Worm (Caenorhabditis elegans) whole organism, mixed stage, embryonic: ENCODE measurements around the gene ZK792.7.

Source experiments
- blmp-1 ChIP-seq: fragments of 150-350 bp; optimal IDR thresholded peaks from 2 replicates; lab custom pipeline; 2014; ENCODE audit warnings: missing biosample characterization, missing genetic modification characterization
- ceh-39 ChIP-seq: fragments of 150-350 bp; optimal IDR thresholded peaks from 2 replicates; lab custom pipeline; 2014; ENCODE audit warnings: missing biosample characterization, missing genetic modification characterization
- ces-1 ChIP-seq: fragments of 150-350 bp; optimal IDR thresholded peaks from 2 replicates; lab custom pipeline; 2014; ENCODE audit warnings: missing biosample characterization, missing genetic modification reagents, missing genetic modification characterization
- cnd-1 ChIP-seq: fragments of 200-800 bp; sonication (Bioruptor generic); optimal IDR thresholded peaks from 2 replicates; lab custom pipeline; 2018; ENCODE audit warnings: mild to moderate bottlenecking, missing genetic modification characterization, missing compliant biosample characterization
- elt-1 ChIP-seq: sonication (generic microtip); optimal IDR thresholded peaks from 2 replicates; lab custom pipeline; 2017; ENCODE audit warnings: missing genetic modification characterization, mild to moderate bottlenecking, missing compliant biosample characterization, antibody characterized with exemption, moderate library complexity, borderline replicate concordance; ENCODE audit not compliant: insufficient read depth
- elt-3 ChIP-seq: fragments of 150-350 bp; optimal IDR thresholded peaks from 2 replicates; lab custom pipeline; 2014; ENCODE audit warnings: missing biosample characterization, missing genetic modification characterization
- flh-1 ChIP-seq: fragments of 200-800 bp; sonication (Bioruptor generic); optimal IDR thresholded peaks from 2 replicates; lab custom pipeline; 2018; ENCODE audit warnings: mild to moderate bottlenecking, missing genetic modification characterization, moderate library complexity, missing compliant biosample characterization
- ham-2 ChIP-seq: fragments of 200-800 bp; sonication (Bioruptor generic); optimal IDR thresholded peaks from 2 replicates; lab custom pipeline; 2018; ENCODE audit warnings: mild to moderate bottlenecking, missing genetic modification characterization, missing compliant biosample characterization
- hlh-1 ChIP-seq: fragments of 150-350 bp; optimal IDR thresholded peaks from 2 replicates; lab custom pipeline; 2014; ENCODE audit warnings: missing biosample characterization, missing genetic modification reagents, missing genetic modification characterization
- lin-32 ChIP-seq: fragments of 200-800 bp; sonication (Bioruptor generic); optimal IDR thresholded peaks from 2 replicates; lab custom pipeline; 2018; ENCODE audit warnings: mild to moderate bottlenecking, missing genetic modification characterization, missing compliant biosample characterization
- mab-5 ChIP-seq: fragments of 150-350 bp; optimal IDR thresholded peaks from 2 replicates; lab custom pipeline; 2014; ENCODE audit warnings: missing biosample characterization, missing genetic modification characterization
- mls-2 ChIP-seq: sonication (generic microtip); optimal IDR thresholded peaks from 2 replicates; lab custom pipeline; 2016; ENCODE audit warnings: mild to moderate bottlenecking, missing genetic modification characterization, moderate library complexity, missing compliant biosample characterization
- nhr-12 ChIP-seq: fragments of 150-350 bp; optimal IDR thresholded peaks from 2 replicates; lab custom pipeline; 2014; ENCODE audit warnings: missing biosample characterization, missing genetic modification characterization
- nhr-2 ChIP-seq: fragments of 150-350 bp; optimal IDR thresholded peaks from 2 replicates; lab custom pipeline; 2014; ENCODE audit warnings: missing biosample characterization, missing genetic modification characterization
- nhr-237 ChIP-seq: fragments of 150-350 bp; optimal IDR thresholded peaks from 2 replicates; lab custom pipeline; 2014; ENCODE audit warnings: missing biosample characterization, missing genetic modification characterization
- nhr-28 ChIP-seq: fragments of 150-350 bp; optimal IDR thresholded peaks from 2 replicates; lab custom pipeline; 2014; ENCODE audit warnings: missing biosample characterization, missing genetic modification characterization
- pha-4 ChIP-seq: fragments of 150-350 bp; optimal IDR thresholded peaks from 2 replicates; lab custom pipeline; 2018; ENCODE audit warnings: missing biosample characterization, missing genetic modification reagents, missing genetic modification characterization
- sem-2 ChIP-seq: fragments of 200-800 bp; sonication (Bioruptor generic); optimal IDR thresholded peaks from 2 replicates; lab custom pipeline; 2018; ENCODE audit warnings: mild to moderate bottlenecking, missing genetic modification characterization, missing compliant biosample characterization
- snpc-4 ChIP-seq: fragments of 150-350 bp; optimal IDR thresholded peaks from 2 replicates; lab custom pipeline; 2014; ENCODE audit warnings: missing biosample characterization, missing genetic modification characterization
- sptf-1 ChIP-seq: sonication (generic microtip); optimal IDR thresholded peaks from 2 replicates; lab custom pipeline; 2017; ENCODE audit warnings: mild to moderate bottlenecking, missing genetic modification characterization, moderate library complexity, missing compliant biosample characterization
- unc-120 ChIP-seq: sonication (generic microtip); optimal IDR thresholded peaks from 2 replicates; lab custom pipeline; 2017; ENCODE audit warnings: missing genetic modification characterization, missing compliant biosample characterization; ENCODE audit not compliant: poor library complexity, severe bottlenecking
- unc-39 ChIP-seq: fragments of 150-350 bp; optimal IDR thresholded peaks from 2 replicates; lab custom pipeline; 2014; ENCODE audit warnings: missing biosample characterization, missing genetic modification characterization
- zip-8 ChIP-seq: fragments of 150-350 bp; optimal IDR thresholded peaks from 2 replicates; lab custom pipeline; 2014; ENCODE audit warnings: missing biosample characterization, missing genetic modification characterization

The ZK792.7 gene

ce11 chrIV:11713289-11713688 lies 19.0 kb downstream of the ZK792.7 start:
- TF ChIP-seq hlh-1 (peak; percentile 42), mab-5 (tag; lab: Kevin White, UChicago) (no peak)

ce11 chrIV:11714739-11715138 lies 20.5 kb downstream of the ZK792.7 start, which contains the start of gene magi-1:
TSS of gene magi-1 (plus strand) at chrIV:11715039.
- no peak for TF ChIP-seq snpc-4 (tag; lab: Kevin White, UChicago)

ce11 chrIV:11716414-11716813 lies 22.2 kb downstream of the ZK792.7 start:
- TF ChIP-seq unc-120 (tag; lab: Kevin White, UChicago) (no peak), hlh-1 (peak; percentile 14)

ce11 chrIV:11717094-11717876 lies 23.0 kb downstream of the ZK792.7 start:
- peak; percentile 30 for TF ChIP-seq mls-2
- TF ChIP-seq zip-8, result peak; percentile 69
- TF ChIP-seq ceh-39, result peak; percentile 1
- peak; percentile 99 for TF ChIP-seq nhr-2 (tag; lab: Kevin White, UChicago)
- peak; percentile 98 for TF ChIP-seq ces-1 (GFP tag; lab: Kevin White, UChicago)
- TF ChIP-seq cnd-1, result peak; percentile 34
- no peak for TF ChIP-seq hlh-1
- no peak for TF ChIP-seq elt-3 (tag; lab: Kevin White, UChicago)
- no peak for TF ChIP-seq elt-1 (tag; lab: Kevin White, UChicago)
- TF ChIP-seq, all 35 proteins: peak for 6

- TF ChIP-seq nhr-28 (no peak), blmp-1 (tag; lab: Kevin White, UChicago) (peak; percentile 47), nhr-237 (tag; lab: Kevin White, UChicago) (no peak), nhr-2 (tag; lab: Kevin White, UChicago) (no peak), flh-1 (GFP tag; lab: Kevin White, UChicago) (no peak)
Measured at ce11 chrIV:11718653-11719052, 24.4 kb downstream of the ZK792.7 start.

ce11 chrIV:11721878-11722277 lies 27.6 kb downstream of the ZK792.7 start:
- no peak for TF ChIP-seq mab-5 (tag; lab: Kevin White, UChicago)
- no peak for TF ChIP-seq sem-2 (GFP tag; lab: Kevin White, UChicago)
- TF ChIP-seq ham-2 (GFP tag; lab: Kevin White, UChicago), result no peak
- no peak for TF ChIP-seq unc-120 (tag; lab: Kevin White, UChicago)
- TF ChIP-seq blmp-1 (tag; lab: Kevin White, UChicago), result no peak
- TF ChIP-seq elt-1 (tag; lab: Kevin White, UChicago), result no peak
- TF ChIP-seq nhr-12 (tag; lab: Kevin White, UChicago), result no peak

ce11 chrIV:11723255-11723654 lies 29.0 kb downstream of the ZK792.7 start:
- no peak for TF ChIP-seq pha-4 (tag; lab: Kevin White, UChicago)
- peak; percentile 94 for TF ChIP-seq ces-1 (GFP tag; lab: Kevin White, UChicago)
- TF ChIP-seq, all 35 proteins: peak for 1

- TF ChIP-seq unc-120 (tag; lab: Kevin White, UChicago), result no peak
- no peak for TF ChIP-seq lin-32 (GFP tag; lab: Kevin White, UChicago)
- no peak for TF ChIP-seq unc-39 (tag; lab: Kevin White, UChicago)
- TF ChIP-seq sptf-1 (tag; lab: Kevin White, UChicago), result no peak
- TF ChIP-seq, all 35 proteins: peak for 0
Measured at ce11 chrIV:11735025-11735424, 40.8 kb downstream of the ZK792.7 start, which contains the start of gene K01A6.6. TSS of gene K01A6.6 (plus strand) at chrIV:11735325.
